Worm (Caenorhabditis elegans) whole organism, early embryonic: ENCODE results near the gene Y97E10AR.6.

ENCODE experiments used
- B0310.2 ChIP-seq: sonication (generic microtip); optimal IDR thresholded peaks from 2 replicates; lab custom pipeline; 2016; ENCODE audit warnings: mild to moderate bottlenecking, missing genetic modification characterization, missing compliant biosample characterization
- F13C5.2 ChIP-seq: sonication (generic microtip); optimal IDR thresholded peaks from 2 replicates; lab custom pipeline; 2017; ENCODE audit warnings: mild to moderate bottlenecking, missing genetic modification characterization, inconsistent platforms, missing compliant biosample characterization
- ama-1 ChIP-seq: fragments of 150-350 bp; optimal IDR thresholded peaks from 2 replicates; lab custom pipeline; 2014
- ceh-13 ChIP-seq: fragments of 200-800 bp; sonication (Bioruptor generic); optimal IDR thresholded peaks from 2 replicates; lab custom pipeline; 2018; ENCODE audit warnings: mild to moderate bottlenecking, missing genetic modification characterization, missing compliant biosample characterization
- ets-7 ChIP-seq: sonication (generic microtip); optimal IDR thresholded peaks from 2 replicates; lab custom pipeline; 2016; ENCODE audit warnings: missing genotype, missing genetic modification characterization, missing compliant biosample characterization
- flt-1 ChIP-seq: fragments of 200-800 bp; sonication (Bioruptor generic); IDR thresholded peaks from 2 replicates; pipeline ENCODE4 v1.3.6; 2022; ENCODE audit warnings: missing genetic modification characterization, missing compliant biosample characterization
- hmg-4 ChIP-seq: fragments of 200-800 bp; sonication (Bioruptor generic); optimal IDR thresholded peaks from 2 replicates; lab custom pipeline; 2018; ENCODE audit warnings: mild to moderate bottlenecking, missing genetic modification characterization, missing compliant biosample characterization
- hnd-1 ChIP-seq: sonication (generic microtip); optimal IDR thresholded peaks from 2 replicates; lab custom pipeline; 2016; ENCODE audit warnings: missing genetic modification characterization, missing compliant biosample characterization
- pes-1 ChIP-seq: fragments of 200-800 bp; sonication (Bioruptor generic); IDR thresholded peaks from 2 replicates; pipeline ENCODE4 v1.3.6; 2022; ENCODE audit warnings: missing genetic modification reagents, missing genetic modification characterization, missing compliant biosample characterization
- scrt-1 ChIP-seq: fragments of 200-800 bp; sonication (Bioruptor generic); IDR thresholded peaks from 2 replicates; pipeline ENCODE4 v1.3.6; 2022; ENCODE audit warnings: missing genetic modification characterization, missing compliant biosample characterization
- sea-1 ChIP-seq: fragments of 200-800 bp; sonication (Bioruptor generic); conservative IDR thresholded peaks from 2 replicates; pipeline ENCODE4 v1.3.6; 2022; ENCODE audit warnings: missing genetic modification characterization, missing compliant biosample characterization
- tbx-11 ChIP-seq: fragments of 200-800 bp; sonication (Bioruptor generic); IDR thresholded peaks from 2 replicates; pipeline ENCODE4 v1.3.6; 2022; ENCODE audit warnings: missing genetic modification characterization, missing compliant biosample characterization
- tra-4 ChIP-seq: sonication (generic microtip); optimal IDR thresholded peaks from 2 replicates; lab custom pipeline; 2017; ENCODE audit warnings: missing genetic modification characterization, missing compliant biosample characterization

- TF ChIP-seq ama-1 (no peak), tbx-11 (no peak), tra-4 (tag; lab: Kevin White, UChicago) (no peak), sea-1 (GFP tag; lab: Robert Waterston, UW) (no peak), scrt-1 (GFP tag; lab: Robert Waterston, UW) (no peak), ceh-13 (GFP tag; lab: Kevin White, UChicago) (no peak), ets-7 (tag; lab: Kevin White, UChicago) (no peak), pes-1 (GFP tag; lab: Robert Waterston, UW) (no peak), hmg-4 (GFP tag; lab: Kevin White, UChicago) (no peak), F13C5.2 (no peak), hnd-1 (no peak), B0310.2 (tag; lab: Kevin White, UChicago) (no peak), flt-1 (GFP tag; lab: Robert Waterston, UW) (no peak)
These were observed 19.2 kb downstream of the Y97E10AR.6 start, which contains the start of gene ceh-76 for ce11 chrV:7994570-7994969.
